Worm (Caenorhabditis elegans): ENCODE data around the gene F28F5.6.

- TF ChIP-seq bed-2 (GFP tag; IDR thresholded peaks at IDR 0.05) (no peak), F33H1.4 (GFP tag; IDR thresholded peaks at IDR 0.05) (no peak), hlh-12 (tag; optimal IDR thresholded peaks at IDR 0.05) (no peak), ceh-79 (tag; optimal IDR thresholded peaks at IDR 0.05) (no peak), ama-1 (optimal IDR thresholded peaks at IDR 0.05) (no peak), ama-1 (GFP tag; optimal IDR thresholded peaks at IDR 0.05) (no peak), lsy-27 (tag; optimal IDR thresholded peaks at IDR 0.05; ENCODE audit: borderline replicate concordance, insufficient read depth) (no peak)
Measured at ce11 chrIII:6819322-6819901, at the start of gene F28F5.6.
